Worm (Caenorhabditis elegans) whole organism, L3 larva: ENCODE data around the gene suf-1.
A peak's percentile ranks its signal among the peaks of the same experiment; 100 is the strongest.

Experiments used
- R02D3.7 ChIP-seq: fragments of 150-350 bp; optimal IDR thresholded peaks from 2 replicates; lab custom pipeline; 2014; ENCODE audit warnings: missing biosample characterization, missing genetic modification characterization
- ZK546.5 ChIP-seq: sonication (generic microtip); optimal IDR thresholded peaks from 2 replicates; lab custom pipeline; 2017; ENCODE audit warnings: missing biosample characterization, missing genetic modification characterization
- aly-2 ChIP-seq: fragments of 150-350 bp; optimal IDR thresholded peaks from 2 replicates; lab custom pipeline; 2014; ENCODE audit warnings: missing biosample characterization, missing genetic modification characterization
- ama-1 ChIP-seq: fragments of 150-350 bp; optimal IDR thresholded peaks from 2 replicates; lab custom pipeline; 2018
- ceh-16 ChIP-seq: sonication (generic microtip); optimal IDR thresholded peaks from 2 replicates; lab custom pipeline; 2017; ENCODE audit warnings: missing biosample characterization, missing genetic modification characterization
- ceh-28 ChIP-seq: fragments of 150-350 bp; optimal IDR thresholded peaks from 2 replicates; lab custom pipeline; 2014; ENCODE audit warnings: missing biosample characterization, missing genetic modification reagents, missing genetic modification characterization
- ceh-82 ChIP-seq: fragments of 150-350 bp; optimal IDR thresholded peaks from 2 replicates; lab custom pipeline; 2014; ENCODE audit warnings: missing biosample characterization, missing genetic modification characterization
- daf-12 ChIP-seq: fragments of 150-350 bp; optimal IDR thresholded peaks from 2 replicates; lab custom pipeline; 2014; ENCODE audit warnings: missing biosample characterization, missing genetic modification reagents, missing genetic modification characterization
- egl-27 ChIP-seq: sonication (generic microtip); optimal IDR thresholded peaks from 4 replicates; lab custom pipeline; 2017; ENCODE audit warnings: missing biosample characterization, missing genetic modification reagents, missing genetic modification characterization
- egl-5 ChIP-seq: fragments of 150-350 bp; optimal IDR thresholded peaks from 2 replicates; lab custom pipeline; 2017; ENCODE audit warnings: missing biosample characterization, missing genetic modification reagents, missing genetic modification characterization, inconsistent platforms
- elt-1 ChIP-seq: fragments of 150-350 bp; optimal IDR thresholded peaks from 2 replicates; lab custom pipeline; 2014; ENCODE audit warnings: missing biosample characterization, missing genetic modification characterization
- elt-2 ChIP-seq: sonication (generic microtip); optimal IDR thresholded peaks from 2 replicates; lab custom pipeline; 2016; ENCODE audit warnings: missing genetic modification reagents, mild to moderate bottlenecking, missing genetic modification characterization, missing compliant biosample characterization
- eor-1 ChIP-seq, 2 experiments: fragments of 150-350 bp; optimal IDR thresholded peaks; 2 replicates each; lab custom pipeline; 2014 to 2018; ENCODE audit warnings: missing biosample characterization in 2 of 2, missing genetic modification characterization in 2 of 2
- fkh-10 ChIP-seq: sonication (generic microtip); optimal IDR thresholded peaks from 2 replicates; lab custom pipeline; 2017; ENCODE audit warnings: missing biosample characterization, missing genetic modification reagents, missing genetic modification characterization
- jun-1 ChIP-seq: fragments of 150-350 bp; optimal IDR thresholded peaks from 2 replicates; lab custom pipeline; 2014; ENCODE audit warnings: missing biosample characterization, missing genetic modification reagents, missing genetic modification characterization
- lin-39 ChIP-seq: fragments of 150-350 bp; optimal IDR thresholded peaks from 2 replicates; lab custom pipeline; 2018; ENCODE audit warnings: missing biosample characterization, missing genetic modification reagents, missing genetic modification characterization
- lsy-12 ChIP-seq: sonication (generic microtip); optimal IDR thresholded peaks from 2 replicates; lab custom pipeline; 2016; ENCODE audit warnings: mild to moderate bottlenecking, missing genetic modification characterization, missing compliant biosample characterization
- mml-1 ChIP-seq: fragments of 150-350 bp; sonication (generic microtip); optimal IDR thresholded peaks from 3 replicates; lab custom pipeline; 2014; ENCODE audit warnings: missing biosample characterization, missing genetic modification characterization
- nfya-1 ChIP-seq: sonication (generic microtip); optimal IDR thresholded peaks from 2 replicates; lab custom pipeline; 2017; ENCODE audit warnings: missing genetic modification characterization, mild to moderate bottlenecking, missing compliant biosample characterization, antibody characterized with exemption, moderate library complexity; ENCODE audit not compliant: insufficient read depth
- nhr-11 ChIP-seq: fragments of 150-350 bp; optimal IDR thresholded peaks from 2 replicates; lab custom pipeline; 2014; ENCODE audit warnings: missing biosample characterization, missing genetic modification characterization
- nhr-12 ChIP-seq: fragments of 150-350 bp; optimal IDR thresholded peaks from 2 replicates; lab custom pipeline; 2014; ENCODE audit warnings: missing biosample characterization, missing genetic modification characterization
- nhr-25 ChIP-seq: sonication (generic microtip); optimal IDR thresholded peaks from 2 replicates; lab custom pipeline; 2017; ENCODE audit warnings: missing biosample characterization, missing genetic modification characterization
- nhr-28 ChIP-seq: fragments of 150-350 bp; optimal IDR thresholded peaks from 2 replicates; lab custom pipeline; 2014; ENCODE audit warnings: missing biosample characterization, missing genetic modification characterization
- nhr-43 ChIP-seq: sonication (generic microtip); optimal IDR thresholded peaks from 2 replicates; lab custom pipeline; 2016; ENCODE audit warnings: mild to moderate bottlenecking, missing genetic modification characterization, missing compliant biosample characterization; ENCODE audit not compliant: poor library complexity, severe bottlenecking
- nhr-76 ChIP-seq: fragments of 150-350 bp; sonication (generic microtip); optimal IDR thresholded peaks from 5 replicates; lab custom pipeline; 2014; ENCODE audit warnings: missing biosample characterization, missing genetic modification characterization
- nhr-77 ChIP-seq: fragments of 150-350 bp; optimal IDR thresholded peaks from 2 replicates; lab custom pipeline; 2014; ENCODE audit warnings: missing biosample characterization, missing genetic modification characterization
- pha-4 ChIP-seq: fragments of 150-350 bp; optimal IDR thresholded peaks from 2 replicates; lab custom pipeline; 2014; ENCODE audit warnings: missing biosample characterization, missing genetic modification reagents, missing genetic modification characterization
- sea-2 ChIP-seq: fragments of 150-350 bp; sonication (generic microtip); optimal IDR thresholded peaks from 4 replicates; lab custom pipeline; 2014; ENCODE audit warnings: missing biosample characterization, missing genetic modification reagents, missing genetic modification characterization
- skn-1 ChIP-seq: fragments of 150-350 bp; optimal IDR thresholded peaks from 2 replicates; lab custom pipeline; 2014; ENCODE audit warnings: missing biosample characterization, missing genetic modification characterization
- snpc-4 ChIP-seq: fragments of 150-350 bp; optimal IDR thresholded peaks from 2 replicates; lab custom pipeline; 2014; ENCODE audit warnings: missing biosample characterization, missing genetic modification characterization
- tbx-2 ChIP-seq: sonication (generic microtip); optimal IDR thresholded peaks from 2 replicates; lab custom pipeline; 2016; ENCODE audit warnings: mild to moderate bottlenecking, missing genetic modification characterization, missing compliant biosample characterization
- unc-39 ChIP-seq: sonication (generic microtip); optimal IDR thresholded peaks from 4 replicates; lab custom pipeline; 2017; ENCODE audit warnings: missing biosample characterization, missing genetic modification characterization
- unc-62 ChIP-seq: fragments of 150-350 bp; sonication (generic microtip); optimal IDR thresholded peaks from 4 replicates; lab custom pipeline; 2014; ENCODE audit warnings: missing biosample characterization, missing genetic modification reagents, missing genetic modification characterization
- zag-1 ChIP-seq: fragments of 150-350 bp; optimal IDR thresholded peaks from 2 replicates; lab custom pipeline; 2014; ENCODE audit warnings: missing biosample characterization, missing genetic modification characterization
- ztf-11 ChIP-seq: fragments of 150-350 bp; optimal IDR thresholded peaks from 2 replicates; lab custom pipeline; 2014; ENCODE audit warnings: missing biosample characterization, missing genetic modification characterization

suf-1 gene

ce11 chrII:8581700-8582099 lies 21.9 kb upstream of the suf-1 start, which contains the start of gene arl-1:
Gene arl-1 (plus strand): TSS chrII:8582000.
- TF ChIP-seq egl-27 (tag; lab: Kevin White, UChicago) (no peak), R02D3.7 (no peak), tbx-2 (no peak), fkh-10 (GFP tag; lab: Kevin White, UChicago) (no peak), nhr-12 (no peak), ceh-82 (tag; lab: Kevin White, UChicago) (no peak), lin-39 (tag; lab: Kevin White, UChicago) (no peak), ZK546.5 (tag; lab: Kevin White, UChicago) (no peak), unc-62 (no peak), nfya-1 (tag; lab: Kevin White, UChicago) (no peak), ama-1 (lab: Kevin White, UChicago) (no peak), mml-1 (no peak), nhr-43 (no peak), nhr-77 (tag; lab: Kevin White, UChicago) (no peak), nhr-11 (no peak), nhr-25 (no peak), zag-1 (tag; lab: Kevin White, UChicago) (no peak), skn-1 (tag; lab: Kevin White, UChicago) (no peak), nhr-76 (tag; lab: Kevin White, UChicago) (no peak)
- TF ChIP-seq, all 47 proteins: peak for 0

ce11 chrII:8583035-8583434 lies 20.6 kb upstream of the suf-1 start:
- no peak for TF ChIP-seq nhr-28 (tag; lab: Kevin White, UChicago)
- TF ChIP-seq pha-4, result no peak
- TF ChIP-seq sea-2, result no peak
- no peak for TF ChIP-seq jun-1 (tag; lab: Kevin White, UChicago)
- no peak for TF ChIP-seq unc-62
- TF ChIP-seq R02D3.7, result no peak
- no peak for TF ChIP-seq eor-1 (tag; optimal IDR thresholded peaks at IDR 0.05; lab: Kevin White, UChicago)

ce11 chrII:8585036-8585627 lies 18.5 kb upstream of the suf-1 start, which contains the start of gene F54C9.11:
Gene F54C9.11 (minus strand): TSS chrII:8585086.
- TF ChIP-seq egl-27 (tag; lab: Kevin White, UChicago), result no peak
- TF ChIP-seq nfya-1 (tag; lab: Kevin White, UChicago), result peak; percentile 47
- TF ChIP-seq egl-5, result peak; percentile 42

DNA sequence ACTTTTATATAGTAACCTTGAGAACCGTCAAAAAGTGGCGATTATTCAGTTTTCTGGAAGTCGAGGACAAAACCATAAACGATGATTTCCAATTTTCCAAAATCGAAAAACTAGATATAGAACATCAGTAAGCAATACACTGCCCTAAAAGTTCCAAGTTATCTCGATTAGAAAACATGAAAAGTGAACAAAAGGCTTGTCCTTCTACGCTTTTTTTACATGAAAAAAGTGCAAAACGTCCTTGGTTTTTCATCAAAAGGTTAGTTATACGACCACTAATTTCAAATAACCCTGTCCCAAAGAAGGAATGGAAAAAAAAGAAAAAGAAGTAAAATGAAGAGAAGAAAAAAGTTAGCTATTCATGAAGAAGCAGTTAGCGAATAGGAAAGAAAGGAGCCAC lies 17.7 kb upstream of the suf-1 start:
- peak; percentile 56 for TF ChIP-seq nhr-25
- no peak for TF ChIP-seq ceh-16 (tag; lab: Kevin White, UChicago)
- TF ChIP-seq pha-4, result no peak

DNA sequence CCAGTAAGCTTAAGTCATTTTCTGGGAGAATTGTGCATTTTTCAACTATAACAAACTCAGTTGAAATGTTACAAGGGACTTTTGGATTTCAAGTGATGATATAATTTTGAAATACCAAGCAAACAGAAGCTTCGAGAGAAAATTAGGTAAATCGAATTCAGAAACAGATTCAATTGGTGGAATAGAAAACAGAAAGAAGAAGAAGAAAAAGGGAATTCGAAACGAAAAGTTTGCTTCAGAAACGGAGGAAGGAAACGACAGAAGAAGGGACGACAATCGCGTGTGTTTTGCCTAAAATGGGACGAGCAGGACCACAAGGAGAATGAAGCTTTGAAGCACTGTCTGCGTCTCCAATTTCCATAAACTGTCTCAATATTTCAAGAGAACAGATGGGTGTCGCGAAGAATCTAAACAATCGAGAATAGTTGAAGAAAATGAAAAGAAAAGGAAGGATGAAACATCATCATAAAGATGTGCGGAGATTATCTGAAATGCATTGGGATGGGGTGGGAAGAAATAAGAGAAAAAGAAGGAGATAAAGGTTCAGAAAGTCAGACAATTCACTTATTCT lies 15.9 kb upstream of the suf-1 start:
- TF ChIP-seq daf-12 (tag; lab: Kevin White, UChicago), result no peak
- no peak for TF ChIP-seq unc-39 (tag; lab: Kevin White, UChicago)
- TF ChIP-seq egl-5, result no peak
- TF ChIP-seq egl-27 (tag; lab: Kevin White, UChicago), result no peak
- no peak for TF ChIP-seq lsy-12 (tag; lab: Kevin White, UChicago)
- TF ChIP-seq ztf-11 (tag; lab: Kevin White, UChicago), result no peak
- TF ChIP-seq aly-2, result no peak
- peak; percentile 64 for TF ChIP-seq elt-1 (tag; lab: Kevin White, UChicago)
- peak; percentile 14 for TF ChIP-seq nfya-1 (tag; lab: Kevin White, UChicago)
- peak; percentile 18 for TF ChIP-seq lin-39 (tag; lab: Kevin White, UChicago)
- no peak for TF ChIP-seq nhr-76 (tag; lab: Kevin White, UChicago)
- TF ChIP-seq R02D3.7, result no peak
- TF ChIP-seq fkh-10 (GFP tag; lab: Kevin White, UChicago), result no peak
- TF ChIP-seq nhr-43, result no peak
- TF ChIP-seq elt-2 (tag; lab: Kevin White, UChicago), result no peak
- TF ChIP-seq unc-62, result no peak
- no peak for TF ChIP-seq snpc-4 (tag; lab: Kevin White, UChicago)
- TF ChIP-seq nhr-28 (tag; lab: Kevin White, UChicago), result no peak
- TF ChIP-seq eor-1 (tag; optimal IDR thresholded peaks at IDR 0.05; lab: Kevin White, UChicago), result no peak
- TF ChIP-seq ceh-28 (tag; lab: Kevin White, UChicago), result no peak
- no peak for TF ChIP-seq pha-4
- TF ChIP-seq, all 47 proteins: peak for 3
